Worm (Caenorhabditis elegans) whole organism, early embryonic: ENCODE results near the gene gid-8.

Source experiments
- B0310.2 ChIP-seq: sonication (generic microtip); optimal IDR thresholded peaks from 2 replicates; lab custom pipeline; 2016; ENCODE audit warnings: mild to moderate bottlenecking, missing genetic modification characterization, missing compliant biosample characterization
- F13C5.2 ChIP-seq: sonication (generic microtip); optimal IDR thresholded peaks from 2 replicates; lab custom pipeline; 2017; ENCODE audit warnings: mild to moderate bottlenecking, missing genetic modification characterization, inconsistent platforms, missing compliant biosample characterization
- aly-1 ChIP-seq: sonication (generic microtip); optimal IDR thresholded peaks from 2 replicates; lab custom pipeline; 2016; ENCODE audit warnings: missing genetic modification characterization, missing compliant biosample characterization
- ama-1 ChIP-seq: fragments of 150-350 bp; optimal IDR thresholded peaks from 2 replicates; lab custom pipeline; 2014
- ceh-13 ChIP-seq: fragments of 200-800 bp; sonication (Bioruptor generic); optimal IDR thresholded peaks from 2 replicates; lab custom pipeline; 2018; ENCODE audit warnings: mild to moderate bottlenecking, missing genetic modification characterization, missing compliant biosample characterization
- ceh-36 ChIP-seq: sonication (generic microtip); optimal IDR thresholded peaks from 2 replicates; lab custom pipeline; 2016; ENCODE audit warnings: missing genetic modification characterization, inconsistent platforms, missing compliant biosample characterization
- ets-7 ChIP-seq: sonication (generic microtip); optimal IDR thresholded peaks from 2 replicates; lab custom pipeline; 2016; ENCODE audit warnings: missing genotype, missing genetic modification characterization, missing compliant biosample characterization
- flt-1 ChIP-seq: fragments of 200-800 bp; sonication (Bioruptor generic); IDR thresholded peaks from 2 replicates; pipeline ENCODE4 v1.3.6; 2022; ENCODE audit warnings: missing genetic modification characterization, missing compliant biosample characterization
- hmbx-1 ChIP-seq: sonication (generic microtip); optimal IDR thresholded peaks from 2 replicates; lab custom pipeline; 2016; ENCODE audit warnings: mild to moderate bottlenecking, missing genetic modification characterization, missing compliant biosample characterization
- hmg-4 ChIP-seq: fragments of 200-800 bp; sonication (Bioruptor generic); optimal IDR thresholded peaks from 2 replicates; lab custom pipeline; 2018; ENCODE audit warnings: mild to moderate bottlenecking, missing genetic modification characterization, missing compliant biosample characterization
- hnd-1 ChIP-seq: sonication (generic microtip); optimal IDR thresholded peaks from 2 replicates; lab custom pipeline; 2016; ENCODE audit warnings: missing genetic modification characterization, missing compliant biosample characterization
- pes-1 ChIP-seq: fragments of 200-800 bp; sonication (Bioruptor generic); IDR thresholded peaks from 2 replicates; pipeline ENCODE4 v1.3.6; 2022; ENCODE audit warnings: missing genetic modification reagents, missing genetic modification characterization, missing compliant biosample characterization
- scrt-1 ChIP-seq: fragments of 200-800 bp; sonication (Bioruptor generic); IDR thresholded peaks from 2 replicates; pipeline ENCODE4 v1.3.6; 2022; ENCODE audit warnings: missing genetic modification characterization, missing compliant biosample characterization
- sea-1 ChIP-seq: fragments of 200-800 bp; sonication (Bioruptor generic); conservative IDR thresholded peaks from 2 replicates; pipeline ENCODE4 v1.3.6; 2022; ENCODE audit warnings: missing genetic modification characterization, missing compliant biosample characterization
- tbx-11 ChIP-seq: fragments of 200-800 bp; sonication (Bioruptor generic); IDR thresholded peaks from 2 replicates; pipeline ENCODE4 v1.3.6; 2022; ENCODE audit warnings: missing genetic modification characterization, missing compliant biosample characterization
- tbx-37 ChIP-seq: fragments of 200-800 bp; sonication (Bioruptor generic); conservative IDR thresholded peaks from 2 replicates; pipeline ENCODE4 v1.3.6; 2022; ENCODE audit warnings: missing genetic modification reagents, missing genetic modification characterization, missing compliant biosample characterization
- tra-4 ChIP-seq: sonication (generic microtip); optimal IDR thresholded peaks from 2 replicates; lab custom pipeline; 2017; ENCODE audit warnings: missing genetic modification characterization, missing compliant biosample characterization

The gid-8 gene

DNA sequence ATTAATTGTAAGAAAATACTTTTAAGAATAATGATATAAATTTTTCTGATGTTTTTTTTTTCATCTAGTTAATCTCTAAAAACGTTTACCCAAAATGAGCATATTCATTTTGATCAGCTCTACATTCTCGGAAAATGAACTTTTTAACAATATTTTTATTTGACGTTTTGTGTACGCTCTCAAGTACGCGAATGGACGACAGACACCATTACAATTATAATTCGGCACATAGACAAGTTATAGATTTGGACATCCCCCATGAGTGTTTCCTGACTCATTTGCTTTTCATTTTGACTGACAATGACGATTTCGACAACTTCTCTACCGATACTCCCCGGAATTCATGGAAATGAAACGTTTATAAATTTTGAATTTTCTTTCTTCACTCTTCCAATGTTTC lies 31.6 kb downstream of the gid-8 start, which contains the start of gene sru-27:
TSS of gene sru-27 (plus strand) at position 301 of the 400 bp plus-strand sequence.
- no peak for TF ChIP-seq ceh-36 (tag; lab: Kevin White, UChicago)
- no peak for TF ChIP-seq scrt-1 (GFP tag; lab: Robert Waterston, UW)
- TF ChIP-seq tbx-11 (GFP tag; lab: Robert Waterston, UW) = no peak
- no peak for TF ChIP-seq ets-7 (tag; lab: Kevin White, UChicago)
- TF ChIP-seq hnd-1 (tag; lab: Kevin White, UChicago) = no peak
- TF ChIP-seq B0310.2 = no peak
- no peak for TF ChIP-seq sea-1 (GFP tag; lab: Robert Waterston, UW)
- no peak for TF ChIP-seq tbx-37
- TF ChIP-seq ceh-13 (GFP tag; lab: Kevin White, UChicago) = no peak
- no peak for TF ChIP-seq hmg-4
- TF ChIP-seq aly-1 (tag; lab: Kevin White, UChicago) = no peak
- TF ChIP-seq ama-1 (lab: Kevin White, UChicago) = no peak
- no peak for TF ChIP-seq F13C5.2 (tag; lab: Kevin White, UChicago)
- TF ChIP-seq flt-1 (GFP tag; lab: Robert Waterston, UW) = no peak
- TF ChIP-seq hmbx-1 = no peak
- no peak for TF ChIP-seq tra-4 (tag; lab: Kevin White, UChicago)

DNA sequence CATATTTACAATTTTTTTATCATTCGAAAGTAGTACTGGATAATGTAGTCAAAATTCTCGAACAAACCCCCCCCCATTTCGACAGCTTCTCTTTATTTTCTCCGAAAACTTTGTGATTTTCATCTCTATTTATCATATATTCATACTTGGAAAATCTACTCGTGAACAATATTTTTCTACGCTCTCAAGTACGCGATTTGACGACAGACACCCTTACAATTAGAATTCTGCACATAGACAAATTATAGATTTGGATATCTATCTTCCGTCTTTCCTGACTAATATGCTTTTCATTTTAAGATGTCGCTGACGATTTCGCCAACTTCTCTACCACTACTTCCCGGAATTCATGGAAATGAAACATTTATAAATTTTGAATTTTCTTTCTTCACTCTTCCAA lies 38.5 kb downstream of the gid-8 start, which contains the start of gene sru-28:
TSS of gene sru-28 (plus strand) at position 301 of the 400 bp plus-strand sequence.
- TF ChIP-seq tbx-11 (GFP tag; lab: Robert Waterston, UW) (no peak), hmbx-1 (no peak), sea-1 (GFP tag; lab: Robert Waterston, UW) (no peak)

DNA sequence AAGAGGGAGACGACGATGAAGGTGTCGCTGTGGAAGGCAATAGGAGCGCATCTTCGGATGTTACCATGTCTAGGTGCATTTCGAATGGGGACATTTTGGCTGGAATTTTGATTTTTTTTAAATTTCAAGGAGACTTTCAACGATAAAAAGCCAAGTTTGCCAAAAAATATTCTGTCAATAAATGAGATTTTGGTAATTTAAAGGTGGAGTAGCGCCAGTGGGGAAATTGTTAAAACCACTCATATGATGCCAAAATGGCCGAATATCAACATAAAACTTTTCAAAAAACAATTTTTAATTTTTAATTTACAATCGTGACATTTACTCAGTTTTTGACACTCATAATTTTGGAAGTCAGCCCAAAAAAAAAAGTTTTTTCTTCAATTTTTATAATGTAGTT lies 44.0 kb downstream of the gid-8 start, which contains the start of gene nhr-260:
TSS of gene nhr-260 (minus strand) at position 101 of the 400 bp plus-strand sequence.
- no peak for TF ChIP-seq sea-1 (GFP tag; lab: Robert Waterston, UW)
- TF ChIP-seq ceh-36 (tag; lab: Kevin White, UChicago) = no peak
- TF ChIP-seq scrt-1 (GFP tag; lab: Robert Waterston, UW) = no peak
- TF ChIP-seq pes-1 (GFP tag; lab: Robert Waterston, UW) = no peak
- TF ChIP-seq tbx-37 = no peak
